Worm (Caenorhabditis elegans): ENCODE data around the gene C56A3.5.

Gene C56A3.5

DNA sequence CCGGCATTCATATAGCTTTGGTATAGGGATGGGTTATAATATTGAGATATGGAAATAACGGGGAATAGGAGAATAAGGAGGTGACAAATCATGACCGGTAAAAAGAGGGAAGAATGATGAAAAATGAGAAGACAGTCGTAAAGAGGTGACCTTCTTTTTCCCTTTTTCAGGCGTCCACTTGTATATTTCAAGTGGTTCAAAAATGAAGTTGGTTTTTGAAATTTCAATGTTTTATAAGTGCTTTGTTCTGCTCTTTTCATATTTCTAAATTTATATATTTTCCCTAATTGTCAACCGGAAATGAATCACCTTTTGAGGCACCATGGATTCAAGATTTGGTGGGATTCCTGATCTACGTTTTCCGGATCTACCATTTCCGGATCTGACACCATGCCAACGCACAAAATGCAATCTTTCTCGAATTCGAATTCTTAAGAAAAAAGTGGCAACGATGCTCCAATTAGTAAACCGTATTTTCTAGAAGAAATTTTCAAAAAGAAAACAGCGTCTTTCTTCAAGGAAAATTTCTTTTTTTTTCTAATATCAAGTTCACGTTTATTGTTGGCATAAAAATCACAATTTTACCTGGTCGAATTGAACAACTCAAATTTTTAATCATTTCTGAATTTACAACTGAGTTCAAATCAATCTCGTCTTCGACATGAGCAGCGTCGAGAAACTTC is 37.9 kb downstream of the C56A3.5 start, which contains the start of the genes F53F4.2 and F53F4.18:
TSS of gene F53F4.2 (minus strand) at position 101 of the 683 bp plus-strand sequence.
TSS of gene F53F4.18 (plus strand) at position 633 of the 683 bp plus-strand sequence.
- no peak for TF ChIP-seq ceh-63 (GFP tag; optimal IDR thresholded peaks at IDR 0.05)
- TF ChIP-seq nhr-20 (tag; optimal IDR thresholded peaks at IDR 0.05), result no peak
- TF ChIP-seq elt-3 (tag; optimal IDR thresholded peaks at IDR 0.05), result no peak
- TF ChIP-seq vab-15 (tag; optimal IDR thresholded peaks at IDR 0.05), result no peak
- TF ChIP-seq efl-1 (optimal IDR thresholded peaks at IDR 0.05), result no peak
- TF ChIP-seq efl-1 (GFP tag; optimal IDR thresholded peaks at IDR 0.05 in 1 of 2), result no peak
- no peak for TF ChIP-seq dpl-1 (GFP tag; optimal IDR thresholded peaks at IDR 0.05)
- TF ChIP-seq sup-37 (GFP tag; optimal IDR thresholded peaks at IDR 0.05), result no peak
- TF ChIP-seq pqm-1 (tag; optimal IDR thresholded peaks at IDR 0.05), result no peak
- no peak for TF ChIP-seq zag-1 (tag; optimal IDR thresholded peaks at IDR 0.05)
- no peak for TF ChIP-seq mab-9 (GFP tag; IDR thresholded peaks at IDR 0.05)

DNA sequence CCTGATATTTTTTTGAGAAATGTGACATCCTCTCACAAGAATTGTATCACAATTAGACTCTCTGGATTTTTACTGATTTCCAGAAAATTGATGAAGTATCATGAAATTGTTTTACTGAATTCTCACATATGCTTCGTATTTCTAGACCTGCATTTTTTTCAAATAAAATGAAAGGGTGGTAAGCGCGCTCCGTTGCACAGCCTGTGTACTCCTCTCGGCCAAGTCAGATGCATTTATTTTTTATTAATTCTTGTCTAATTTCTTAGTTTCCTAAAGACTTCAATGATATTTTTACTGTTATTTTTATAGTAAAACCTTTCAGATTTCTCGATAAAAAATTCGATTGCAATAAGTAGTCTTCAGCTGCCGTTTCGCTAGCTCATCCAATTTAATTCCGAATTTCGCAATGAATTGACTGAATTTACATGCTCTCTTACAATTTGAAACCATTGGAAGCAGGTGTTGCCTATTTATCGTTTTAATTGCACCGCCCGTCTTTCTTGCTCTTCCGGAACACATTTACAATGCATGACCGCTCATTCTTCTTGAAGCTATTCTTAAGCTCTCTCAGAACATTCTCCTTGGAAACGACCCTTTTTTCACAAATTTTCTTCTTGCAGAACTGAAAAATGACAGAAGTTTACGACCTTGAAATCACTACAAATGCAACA is 39.9 kb downstream of the C56A3.5 start, which contains the start of gene tbcb-1:
TSS of gene tbcb-1 (plus strand) at position 621 of the 671 bp plus-strand sequence.
- TF ChIP-seq hlh-17 (GFP tag; optimal IDR thresholded peaks at IDR 0.05; ENCODE audit: borderline replicate concordance), result no peak
- TF ChIP-seq aly-2 (tag; optimal IDR thresholded peaks at IDR 0.05), result no peak
- TF ChIP-seq nhr-20 (tag; optimal IDR thresholded peaks at IDR 0.05), result peak; percentile 60
- TF ChIP-seq ets-5 (GFP tag; IDR thresholded peaks at IDR 0.05), result no peak
- TF ChIP-seq hpl-2 (GFP tag; optimal IDR thresholded peaks at IDR 0.05), result no peak
- TF ChIP-seq ztf-4 (tag; optimal IDR thresholded peaks at IDR 0.05), result no peak
- peak; percentile 26 for TF ChIP-seq egl-13 (tag; optimal IDR thresholded peaks at IDR 0.05)
- no peak for TF ChIP-seq lin-14 (GFP tag; optimal IDR thresholded peaks at IDR 0.05)
- TF ChIP-seq nhr-12 (tag; optimal IDR thresholded peaks at IDR 0.05), result no peak
- TF ChIP-seq fkh-8 (tag; optimal IDR thresholded peaks at IDR 0.05), result no peak
- no peak for TF ChIP-seq ceh-8 (GFP tag; optimal IDR thresholded peaks at IDR 0.05)
- peak; percentile 47 to 52 for TF ChIP-seq lin-35 (GFP tag; optimal IDR thresholded peaks at IDR 0.05)
- no peak for TF ChIP-seq nhr-28 (tag; optimal IDR thresholded peaks at IDR 0.05)
- TF ChIP-seq unc-130 (tag; optimal IDR thresholded peaks at IDR 0.05), result no peak
- TF ChIP-seq snu-23 (GFP tag; optimal IDR thresholded peaks at IDR 0.05), result peak; percentile 56
- no peak for TF ChIP-seq tlp-1 (tag; optimal IDR thresholded peaks at IDR 0.05)
- no peak for TF ChIP-seq C16A3.4 (tag; optimal IDR thresholded peaks at IDR 0.05)
- no peak for TF ChIP-seq nhr-237 (tag; optimal IDR thresholded peaks at IDR 0.05)
- TF ChIP-seq ceh-88 (GFP tag; IDR thresholded peaks at IDR 0.05), result no peak
- no peak for TF ChIP-seq ztf-11 (tag; optimal IDR thresholded peaks at IDR 0.05)
- TF ChIP-seq nhr-11 (tag; optimal IDR thresholded peaks at IDR 0.05), result no peak
- no peak for TF ChIP-seq pqm-1 (tag; optimal IDR thresholded peaks at IDR 0.05)
- no peak for TF ChIP-seq grh-1 (GFP tag; IDR thresholded peaks at IDR 0.05)
- peak; percentile 37 for TF ChIP-seq nhr-90 (tag; optimal IDR thresholded peaks at IDR 0.05; ENCODE audit: poor library complexity)
- peak; percentile 58 for TF ChIP-seq rnt-1 (tag; optimal IDR thresholded peaks at IDR 0.05)
- no peak for TF ChIP-seq unc-30 (tag; optimal IDR thresholded peaks at IDR 0.05)
- TF ChIP-seq unc-62 (GFP tag; optimal IDR thresholded peaks at IDR 0.05), result no peak
- TF ChIP-seq zip-4 (GFP tag; optimal IDR thresholded peaks at IDR 0.05), result no peak
- TF ChIP-seq elt-2 (tag; optimal IDR thresholded peaks at IDR 0.05), result no peak
- no peak for TF ChIP-seq ceh-90 (tag; optimal IDR thresholded peaks at IDR 0.05)
- TF ChIP-seq mdl-1 (tag; optimal IDR thresholded peaks at IDR 0.05), result no peak
- TF ChIP-seq unc-98 (GFP tag; IDR thresholded peaks at IDR 0.05), result no peak
- no peak for TF ChIP-seq elt-3 (tag; optimal IDR thresholded peaks at IDR 0.05)
- no peak for TF ChIP-seq lin-39 (tag; optimal IDR thresholded peaks at IDR 0.05)
- TF ChIP-seq Y116A8C.19 (tag; optimal IDR thresholded peaks at IDR 0.05; ENCODE audit: borderline replicate concordance), result no peak
- no peak for TF ChIP-seq ama-1 (optimal IDR thresholded peaks at IDR 0.05)
- no peak for TF ChIP-seq unc-86 (tag; optimal IDR thresholded peaks at IDR 0.05)
- TF ChIP-seq alr-1 (tag; optimal IDR thresholded peaks at IDR 0.05; ENCODE audit: borderline replicate concordance), result no peak
- TF ChIP-seq C34B4.2 (tag; optimal IDR thresholded peaks at IDR 0.05), result no peak
- peak; percentile 41 for TF ChIP-seq irx-1 (tag; optimal IDR thresholded peaks at IDR 0.05)
- no peak for TF ChIP-seq vab-15 (tag; optimal IDR thresholded peaks at IDR 0.05)
- peak; percentile 4 for TF ChIP-seq fkh-4 (tag; optimal IDR thresholded peaks at IDR 0.05; ENCODE audit: borderline replicate concordance)
